Worm (Caenorhabditis elegans) whole organism, young adult: ENCODE data around the gene ceh-54.

Source experiments
- B0336.3 ChIP-seq: fragments of 200-800 bp; sonication (Bioruptor generic); IDR thresholded peaks from 2 replicates; pipeline ENCODE4 v1.3.6; 2022; ENCODE audit warnings: missing genetic modification characterization, missing compliant biosample characterization
- F22D6.2 ChIP-seq: sonication (generic microtip); optimal IDR thresholded peaks from 2 replicates; lab custom pipeline; 2016; ENCODE audit warnings: mild to moderate bottlenecking, missing genetic modification characterization, missing compliant biosample characterization
- F55B11.4 ChIP-seq: sonication (generic microtip); optimal IDR thresholded peaks from 2 replicates; lab custom pipeline; 2016; ENCODE audit warnings: missing compliant biosample characterization, missing genetic modification characterization, borderline replicate concordance; ENCODE audit not compliant: insufficient read depth
- K11D2.4 ChIP-seq: fragments of 200-800 bp; sonication (Bioruptor generic); IDR thresholded peaks from 2 replicates; pipeline ENCODE4 v1.3.6; 2022; ENCODE audit warnings: missing genetic modification reagents, missing genetic modification characterization, missing compliant biosample characterization
- K12H6.12 ChIP-seq: fragments of 200-800 bp; sonication (Bioruptor generic); optimal IDR thresholded peaks from 2 replicates; lab custom pipeline; 2018; ENCODE audit warnings: mild to moderate bottlenecking, missing genetic modification characterization, missing compliant biosample characterization
- Y53G8AR.9 ChIP-seq: fragments of 200-800 bp; sonication (Bioruptor generic); conservative IDR thresholded peaks from 2 replicates; pipeline ENCODE4 v1.3.6; 2022; ENCODE audit warnings: missing genetic modification reagents, missing genetic modification characterization, missing compliant biosample characterization
- Y67H2A.10 ChIP-seq: fragments of 200-800 bp; sonication (Bioruptor generic); conservative IDR thresholded peaks from 2 replicates; pipeline ENCODE4 v1.3.6; 2022; ENCODE audit warnings: missing genetic modification reagents, missing genetic modification characterization, missing compliant biosample characterization
- Y79H2A.3 ChIP-seq: fragments of 200-800 bp; sonication (Bioruptor generic); conservative IDR thresholded peaks from 2 replicates; pipeline ENCODE4 v1.3.6; 2022; ENCODE audit warnings: missing genetic modification reagents, missing genetic modification characterization, missing compliant biosample characterization
- aptf-2 ChIP-seq: fragments of 200-800 bp; sonication (Bioruptor generic); conservative IDR thresholded peaks from 2 replicates; pipeline ENCODE4 v1.3.6; 2022; ENCODE audit warnings: missing genetic modification reagents, missing genetic modification characterization, missing compliant biosample characterization
- athp-1 ChIP-seq: sonication (generic microtip); optimal IDR thresholded peaks from 2 replicates; lab custom pipeline; 2017; ENCODE audit warnings: mild to moderate bottlenecking, missing genetic modification characterization, missing compliant biosample characterization
- attf-3 ChIP-seq: fragments of 200-800 bp; sonication (Bioruptor generic); conservative IDR thresholded peaks from 2 replicates; pipeline ENCODE4 v1.3.6; 2022; ENCODE audit warnings: missing genetic modification reagents, missing genetic modification characterization, missing compliant biosample characterization
- attf-5 ChIP-seq: fragments of 200-800 bp; sonication (Bioruptor generic); optimal IDR thresholded peaks from 2 replicates; lab custom pipeline; 2018; ENCODE audit warnings: mild to moderate bottlenecking, missing genetic modification characterization, missing compliant biosample characterization
- ceh-91 ChIP-seq: fragments of 200-800 bp; sonication (Bioruptor generic); IDR thresholded peaks from 2 replicates; pipeline ENCODE4 v1.3.6; 2022; ENCODE audit warnings: missing genetic modification reagents, missing genetic modification characterization, missing compliant biosample characterization
- die-1 ChIP-seq: sonication (generic microtip); optimal IDR thresholded peaks from 2 replicates; lab custom pipeline; 2016; ENCODE audit warnings: missing genotype, mild to moderate bottlenecking, missing genetic modification characterization, missing compliant biosample characterization
- dox-1 ChIP-seq: fragments of 200-800 bp; sonication (Bioruptor generic); IDR thresholded peaks from 2 replicates; pipeline ENCODE4 v1.3.6; 2022; ENCODE audit warnings: missing genetic modification reagents, missing genetic modification characterization, missing compliant biosample characterization
- dpl-1 ChIP-seq: fragments of 150-350 bp; optimal IDR thresholded peaks from 2 replicates; lab custom pipeline; 2014; ENCODE audit warnings: missing biosample characterization, missing genetic modification reagents, missing genetic modification characterization
- efl-1 ChIP-seq: fragments of 150-350 bp; optimal IDR thresholded peaks from 2 replicates; lab custom pipeline; 2014; ENCODE audit warnings: missing biosample characterization, missing genetic modification reagents, missing genetic modification characterization
- egrh-3 ChIP-seq: fragments of 200-800 bp; sonication (Bioruptor generic); IDR thresholded peaks from 2 replicates; pipeline ENCODE4 v1.3.6; 2022; ENCODE audit warnings: missing genetic modification reagents, missing genetic modification characterization, missing compliant biosample characterization
- ekl-4 ChIP-seq: fragments of 200-800 bp; sonication (Bioruptor generic); IDR thresholded peaks from 2 replicates; pipeline ENCODE4 v1.3.6; 2022; ENCODE audit warnings: missing genetic modification reagents, missing genetic modification characterization, missing compliant biosample characterization
- ets-4 ChIP-seq: fragments of 200-800 bp; sonication (Bioruptor generic); optimal IDR thresholded peaks from 2 replicates; lab custom pipeline; 2018; ENCODE audit warnings: mild to moderate bottlenecking, missing genetic modification characterization, missing compliant biosample characterization
- fkh-3 ChIP-seq: sonication (generic microtip); optimal IDR thresholded peaks from 2 replicates; lab custom pipeline; 2016; ENCODE audit warnings: mild to moderate bottlenecking, missing genetic modification characterization, missing compliant biosample characterization
- hlh-12 ChIP-seq: sonication (generic microtip); optimal IDR thresholded peaks from 2 replicates; lab custom pipeline; 2016; ENCODE audit warnings: missing genetic modification characterization, missing compliant biosample characterization
- hmg-20 ChIP-seq: fragments of 200-800 bp; sonication (Bioruptor generic); IDR thresholded peaks from 2 replicates; pipeline ENCODE4 v1.3.6; 2022; ENCODE audit warnings: missing genetic modification reagents, missing genetic modification characterization, missing compliant biosample characterization
- lag-1 ChIP-seq: fragments of 200-800 bp; sonication (Bioruptor generic); IDR thresholded peaks from 2 replicates; pipeline ENCODE4 v1.3.6; 2022; ENCODE audit warnings: missing genetic modification reagents, missing genetic modification characterization, missing compliant biosample characterization
- let-526 ChIP-seq: fragments of 200-800 bp; sonication (Bioruptor generic); IDR thresholded peaks from 2 replicates; pipeline ENCODE4 v1.3.6; 2022; ENCODE audit warnings: missing genetic modification reagents, missing genetic modification characterization, missing compliant biosample characterization
- let-607 ChIP-seq, 2 experiments: fragments of 200-800 bp in 1 of 2; sonication (Bioruptor generic) in 1 of 2; sonication (generic microtip) in 1 of 2; optimal IDR thresholded peaks; 2 replicates each; lab custom pipeline; 2016 to 2018; ENCODE audit warnings: mild to moderate bottlenecking in 2 of 2, missing compliant biosample characterization in 2 of 2, missing genetic modification characterization in 2 of 2, moderate library complexity in 2 of 2, missing genotype in 1 of 2
- lin-26 ChIP-seq: fragments of 200-800 bp; sonication (Bioruptor generic); IDR thresholded peaks from 2 replicates; pipeline ENCODE4 v1.3.6; 2022; ENCODE audit warnings: missing genetic modification reagents, missing genetic modification characterization, missing compliant biosample characterization
- lir-1 ChIP-seq: fragments of 200-800 bp; sonication (Bioruptor generic); conservative IDR thresholded peaks from 2 replicates; pipeline ENCODE4 v1.3.6; 2022; ENCODE audit warnings: missing genetic modification reagents, missing genetic modification characterization, missing compliant biosample characterization
- madf-10 ChIP-seq: sonication (generic microtip); optimal IDR thresholded peaks from 2 replicates; lab custom pipeline; 2016; ENCODE audit warnings: mild to moderate bottlenecking, missing genetic modification characterization, missing compliant biosample characterization
- madf-6 ChIP-seq: fragments of 200-800 bp; sonication (Bioruptor generic); IDR thresholded peaks from 2 replicates; pipeline ENCODE4 v1.3.6; 2022; ENCODE audit warnings: missing genetic modification reagents, missing genetic modification characterization, missing compliant biosample characterization
- nfya-2 ChIP-seq: fragments of 200-800 bp; sonication (Bioruptor generic); IDR thresholded peaks from 2 replicates; pipeline ENCODE4 v1.3.6; 2022; ENCODE audit warnings: missing genetic modification reagents, missing genetic modification characterization, missing compliant biosample characterization
- nhr-120 ChIP-seq: fragments of 200-800 bp; sonication (Bioruptor generic); IDR thresholded peaks from 2 replicates; pipeline ENCODE4 v1.3.6; 2022; ENCODE audit warnings: missing genetic modification characterization, missing compliant biosample characterization
- nhr-27 ChIP-seq: fragments of 200-800 bp; sonication (Bioruptor generic); optimal IDR thresholded peaks from 2 replicates; lab custom pipeline; 2018; ENCODE audit warnings: mild to moderate bottlenecking, missing genetic modification characterization, moderate library complexity, missing compliant biosample characterization
- nhr-80 ChIP-seq: sonication (generic microtip); optimal IDR thresholded peaks from 2 replicates; lab custom pipeline; 2016; ENCODE audit warnings: missing genetic modification characterization, missing compliant biosample characterization
- pha-4 ChIP-seq: fragments of 150-350 bp; sonication (generic microtip); optimal IDR thresholded peaks from 2 replicates; lab custom pipeline; 2014; ENCODE audit warnings: missing biosample characterization, missing genetic modification reagents, missing genetic modification characterization
- rec-8 ChIP-seq, 2 experiments: sonication (generic microtip); optimal IDR thresholded peaks; 2 replicates each; lab custom pipeline; 2016; ENCODE audit warnings: mild to moderate bottlenecking in 2 of 2, missing genetic modification characterization in 2 of 2, missing genetic modification reagents in 2 of 2, missing genotype in 2 of 2, missing biosample characterization in 1 of 2, missing compliant biosample characterization in 1 of 2, moderate library complexity in 1 of 2
- sea-2 ChIP-seq: fragments of 200-800 bp; sonication (Bioruptor generic); IDR thresholded peaks from 2 replicates; pipeline ENCODE4 v1.3.6; 2022; ENCODE audit warnings: missing genetic modification characterization, missing compliant biosample characterization
- snpc-1.1 ChIP-seq: sonication (generic microtip); optimal IDR thresholded peaks from 2 replicates; lab custom pipeline; 2017; ENCODE audit warnings: missing genetic modification characterization, mild to moderate bottlenecking, missing compliant biosample characterization, antibody characterized with exemption, moderate library complexity, missing genotype, missing genetic modification reagents; ENCODE audit not compliant: insufficient read depth
- snpc-3.4 ChIP-seq: sonication (generic microtip); optimal IDR thresholded peaks from 2 replicates; lab custom pipeline; 2017; ENCODE audit warnings: missing genetic modification characterization, mild to moderate bottlenecking, missing compliant biosample characterization, antibody characterized with exemption, moderate library complexity, missing genotype, missing genetic modification reagents
- snpc-4 ChIP-seq, 5 experiments: fragments of 150-350 bp in 1 of 5; sonication (generic microtip) in 4 of 5; optimal IDR thresholded peaks; 2 replicates each; lab custom pipeline; 2014 to 2018; ENCODE audit warnings: missing genetic modification characterization in 5 of 5, missing biosample characterization in 3 of 5, antibody characterized with exemption in 2 of 5, mild to moderate bottlenecking in 2 of 5, missing compliant biosample characterization in 2 of 5, missing genotype in 2 of 5, moderate library complexity in 2 of 5, missing genetic modification reagents in 1 of 5
- somi-1 ChIP-seq: fragments of 200-800 bp; sonication (Bioruptor generic); optimal IDR thresholded peaks from 2 replicates; lab custom pipeline; 2018; ENCODE audit warnings: mild to moderate bottlenecking, missing genetic modification characterization, missing compliant biosample characterization
- tbp1 ChIP-seq: fragments of 200-800 bp; sonication (Bioruptor generic); optimal IDR thresholded peaks from 2 replicates; lab custom pipeline; 2018; ENCODE audit warnings: mild to moderate bottlenecking, missing genetic modification characterization, missing compliant biosample characterization
- tlf-1 ChIP-seq: fragments of 200-800 bp; sonication (Bioruptor generic); optimal IDR thresholded peaks from 2 replicates; lab custom pipeline; 2018; ENCODE audit warnings: mild to moderate bottlenecking, missing genetic modification characterization, missing compliant biosample characterization
- xnd-1 ChIP-seq: sonication (generic microtip); optimal IDR thresholded peaks from 2 replicates; lab custom pipeline; 2016; ENCODE audit warnings: missing genotype, missing genetic modification reagents, missing genetic modification characterization, missing compliant biosample characterization
- ztf-25 ChIP-seq: fragments of 200-800 bp; sonication (Bioruptor generic); IDR thresholded peaks from 2 replicates; pipeline ENCODE4 v1.3.6; 2022; ENCODE audit warnings: missing genetic modification reagents, missing genetic modification characterization, missing compliant biosample characterization
- ztf-26 ChIP-seq: sonication (generic microtip); optimal IDR thresholded peaks from 2 replicates; lab custom pipeline; 2017; ENCODE audit warnings: missing genetic modification characterization, missing compliant biosample characterization
- ztf-28 ChIP-seq: fragments of 200-800 bp; sonication (Bioruptor generic); IDR thresholded peaks from 2 replicates; pipeline ENCODE4 v1.3.6; 2022; ENCODE audit warnings: missing genetic modification reagents, missing genetic modification characterization, missing compliant biosample characterization

ceh-54 gene

ce11 chrX:6219892-6220291 lies 25.9 kb upstream of the ceh-54 start (continued):
- TF ChIP-seq K11D2.4 (GFP tag; lab: Robert Waterston, UW) (0 out of 2 replicates have a peak, but pooled peaks have one; percentile 18), ekl-4 (0 out of 2 replicates have a peak, but pooled peaks have one; percentile 13), Y67H2A.10 (GFP tag; lab: Robert Waterston, UW) (no peak), lin-26 (GFP tag; lab: Robert Waterston, UW) (peak; percentile 89), hmg-20 (GFP tag; lab: Robert Waterston, UW) (peak; percentile 32; the same call in 1 of the 2 replicates), nhr-80 (tag; lab: Kevin White, UChicago) (no peak), let-526 (GFP tag; lab: Robert Waterston, UW) (0 out of 2 replicates have a peak, but pooled peaks have one; percentile 22), pha-4 (tag; lab: Kevin White, UChicago) (no peak), athp-1 (tag; lab: Kevin White, UChicago) (peak; percentile 17), efl-1 (GFP tag; lab: Kevin White, UChicago) (no peak), lir-1 (GFP tag; lab: Robert Waterston, UW) (no peak), rec-8 (tag; optimal IDR thresholded peaks at IDR 0.05; lab: Kevin White, UChicago) (peak; percentile 65 to 71), ztf-28 (peak; percentile 85; the same call in 1 of the 2 replicates), ztf-25 (GFP tag; lab: Robert Waterston, UW) (peak; percentile 69; the same call in 1 of the 2 replicates), ets-4 (peak; percentile 16), tlf-1 (GFP tag; lab: Kevin White, UChicago) (peak; percentile 32), K12H6.12 (peak; percentile 13), dpl-1 (no peak), attf-5 (GFP tag; lab: Kevin White, UChicago) (peak; percentile 66), tbp1 (GFP tag; lab: Kevin White, UChicago) (peak; percentile 93), nhr-120 (GFP tag; lab: Robert Waterston, UW) (no peak), ztf-26 (peak; percentile 55), madf-10 (tag; lab: Kevin White, UChicago) (peak; percentile 57), aptf-2 (GFP tag; lab: Robert Waterston, UW) (no peak), attf-3 (no peak), F55B11.4 (tag; lab: Kevin White, UChicago) (no peak), let-607 (tag; optimal IDR thresholded peaks at IDR 0.05; lab: Kevin White, UChicago) (peak in 1 of 2 experiments; percentile 33), nhr-27 (tag; lab: Kevin White, UChicago) (no peak), snpc-3.4 (no peak), egrh-3 (GFP tag; lab: Robert Waterston, UW) (no peak), ceh-91 (GFP tag; lab: Robert Waterston, UW) (no peak), die-1 (tag; lab: Kevin White, UChicago) (peak; percentile 78), madf-6 (GFP tag; lab: Robert Waterston, UW) (no peak), lag-1 (GFP tag; lab: Robert Waterston, UW) (no peak), snpc-4 (GFP tag; optimal IDR thresholded peaks at IDR 0.05; lab: Kevin White, UChicago) (peak; percentile 62), snpc-4 (tag; optimal IDR thresholded peaks at IDR 0.05; lab: Kevin White, UChicago) (no peak), Y79H2A.3 (GFP tag; lab: Robert Waterston, UW) (no peak), sea-2 (GFP tag; lab: Robert Waterston, UW) (no peak), snpc-1.1 (tag; lab: Kevin White, UChicago) (no peak), hlh-12 (no peak), Y53G8AR.9 (GFP tag; lab: Robert Waterston, UW) (peak; percentile 61; the same call in 1 of the 2 replicates), dox-1 (GFP tag; lab: Robert Waterston, UW) (no peak; the same call in 1 of the 2 replicates), F22D6.2 (tag; lab: Kevin White, UChicago) (no peak), B0336.3 (GFP tag; lab: Robert Waterston, UW) (no peak; the same call in 1 of the 2 replicates), xnd-1 (tag; lab: Kevin White, UChicago) (no peak), fkh-3 (tag; lab: Kevin White, UChicago) (no peak), nfya-2 (GFP tag; lab: Robert Waterston, UW) (no peak), somi-1 (peak; percentile 37)
